Worm (Caenorhabditis elegans) whole organism, young adult: ENCODE results near the gene hpo-25.

Source experiments
- B0336.3 ChIP-seq: fragments of 200-800 bp; sonication (Bioruptor generic); IDR thresholded peaks from 2 replicates; pipeline ENCODE4 v1.3.6; 2022; ENCODE audit warnings: missing genetic modification characterization, missing compliant biosample characterization
- F10E7.11 ChIP-seq: sonication (generic microtip); optimal IDR thresholded peaks from 2 replicates; lab custom pipeline; 2017; ENCODE audit warnings: mild to moderate bottlenecking, missing genetic modification characterization, moderate library complexity, missing compliant biosample characterization
- F22D6.2 ChIP-seq: sonication (generic microtip); optimal IDR thresholded peaks from 2 replicates; lab custom pipeline; 2016; ENCODE audit warnings: mild to moderate bottlenecking, missing genetic modification characterization, missing compliant biosample characterization
- F49E8.2 ChIP-seq: sonication (generic microtip); optimal IDR thresholded peaks from 3 replicates; lab custom pipeline; 2017; ENCODE audit warnings: missing genetic modification characterization, mild to moderate bottlenecking, missing compliant biosample characterization, antibody characterized with exemption, moderate library complexity; ENCODE audit not compliant: insufficient read depth
- T07F8.4 ChIP-seq: sonication (generic microtip); optimal IDR thresholded peaks from 2 replicates; lab custom pipeline; 2016; ENCODE audit warnings: mild to moderate bottlenecking, missing genetic modification characterization, moderate library complexity, missing compliant biosample characterization
- Y56A3A.18 ChIP-seq: fragments of 200-800 bp; sonication (Bioruptor generic); IDR thresholded peaks from 2 replicates; pipeline ENCODE4 v1.3.6; 2022; ENCODE audit warnings: missing genetic modification reagents, missing genetic modification characterization, missing compliant biosample characterization
- Y79H2A.3 ChIP-seq: fragments of 200-800 bp; sonication (Bioruptor generic); conservative IDR thresholded peaks from 2 replicates; pipeline ENCODE4 v1.3.6; 2022; ENCODE audit warnings: missing genetic modification reagents, missing genetic modification characterization, missing compliant biosample characterization
- akir-1 ChIP-seq: fragments of 200-800 bp; sonication (Bioruptor generic); optimal IDR thresholded peaks from 2 replicates; lab custom pipeline; 2018; ENCODE audit warnings: mild to moderate bottlenecking, missing genetic modification characterization, moderate library complexity, missing compliant biosample characterization
- ama-1 ChIP-seq, 3 experiments: fragments of 150-350 bp in 1 of 3; sonication (generic microtip) in 2 of 3; optimal IDR thresholded peaks; 2 replicates each; lab custom pipeline; 2014 to 2018; ENCODE audit warnings: missing biosample characterization in 2 of 3, missing genetic modification characterization in 2 of 3, missing genetic modification reagents in 2 of 3
- aptf-3 ChIP-seq: fragments of 200-800 bp; sonication (Bioruptor generic); IDR thresholded peaks from 2 replicates; pipeline ENCODE4 v1.3.6; 2022; ENCODE audit warnings: missing genetic modification characterization, missing compliant biosample characterization
- cebp-1 ChIP-seq, 2 experiments: fragments of 200-800 bp in 1 of 2; sonication (Bioruptor generic) in 1 of 2; sonication (generic microtip) in 1 of 2; IDR thresholded peaks in 1 of 2; optimal IDR thresholded peaks in 1 of 2; 2 replicates each; pipeline versions ENCODE4 v1.3.6 to Lab custom; 2017 to 2022; ENCODE audit warnings: missing compliant biosample characterization in 2 of 2, missing genetic modification characterization in 2 of 2, mild to moderate bottlenecking in 1 of 2, missing genetic modification reagents in 1 of 2, moderate library complexity in 1 of 2
- cebp-2 ChIP-seq: fragments of 200-800 bp; sonication (Bioruptor generic); IDR thresholded peaks from 2 replicates; pipeline ENCODE4 v1.3.6; 2022; ENCODE audit warnings: missing genetic modification characterization, missing compliant biosample characterization
- ceh-58 ChIP-seq: fragments of 200-800 bp; sonication (Bioruptor generic); IDR thresholded peaks from 2 replicates; pipeline ENCODE4 v1.3.6; 2022; ENCODE audit warnings: missing genetic modification characterization, missing compliant biosample characterization
- ceh-79 ChIP-seq: sonication (generic microtip); optimal IDR thresholded peaks from 2 replicates; lab custom pipeline; 2017; ENCODE audit warnings: mild to moderate bottlenecking, missing genetic modification characterization, missing compliant biosample characterization
- ceh-91 ChIP-seq: fragments of 200-800 bp; sonication (Bioruptor generic); IDR thresholded peaks from 2 replicates; pipeline ENCODE4 v1.3.6; 2022; ENCODE audit warnings: missing genetic modification reagents, missing genetic modification characterization, missing compliant biosample characterization
- die-1 ChIP-seq: sonication (generic microtip); optimal IDR thresholded peaks from 2 replicates; lab custom pipeline; 2016; ENCODE audit warnings: missing genotype, mild to moderate bottlenecking, missing genetic modification characterization, missing compliant biosample characterization
- dox-1 ChIP-seq: fragments of 200-800 bp; sonication (Bioruptor generic); IDR thresholded peaks from 2 replicates; pipeline ENCODE4 v1.3.6; 2022; ENCODE audit warnings: missing genetic modification reagents, missing genetic modification characterization, missing compliant biosample characterization
- dpl-1 ChIP-seq: fragments of 150-350 bp; optimal IDR thresholded peaks from 2 replicates; lab custom pipeline; 2014; ENCODE audit warnings: missing biosample characterization, missing genetic modification reagents, missing genetic modification characterization
- ets-4 ChIP-seq: fragments of 200-800 bp; sonication (Bioruptor generic); optimal IDR thresholded peaks from 2 replicates; lab custom pipeline; 2018; ENCODE audit warnings: mild to moderate bottlenecking, missing genetic modification characterization, missing compliant biosample characterization
- fkh-3 ChIP-seq: sonication (generic microtip); optimal IDR thresholded peaks from 2 replicates; lab custom pipeline; 2016; ENCODE audit warnings: mild to moderate bottlenecking, missing genetic modification characterization, missing compliant biosample characterization
- him-1 ChIP-seq: sonication (generic microtip); optimal IDR thresholded peaks from 2 replicates; lab custom pipeline; 2016; ENCODE audit warnings: missing genotype, missing genetic modification reagents, missing genetic modification characterization, missing compliant biosample characterization
- lin-35 ChIP-seq, 3 experiments: fragments of 150-350 bp in 2 of 3; sonication (generic microtip) in 1 of 3; optimal IDR thresholded peaks; 2 replicates each; lab custom pipeline; 2014 to 2018; ENCODE audit warnings: missing biosample characterization in 3 of 3, missing genetic modification characterization in 3 of 3, missing genetic modification reagents in 3 of 3
- lin-54 ChIP-seq: fragments of 200-800 bp; sonication (Bioruptor generic); optimal IDR thresholded peaks from 2 replicates; lab custom pipeline; 2018; ENCODE audit warnings: mild to moderate bottlenecking, missing genetic modification characterization, missing compliant biosample characterization
- lsy-27 ChIP-seq: sonication (generic microtip); optimal IDR thresholded peaks from 2 replicates; lab custom pipeline; 2017; ENCODE audit warnings: missing genetic modification characterization, mild to moderate bottlenecking, missing compliant biosample characterization, antibody characterized with exemption, missing genotype, borderline replicate concordance; ENCODE audit not compliant: insufficient read depth
- madf-10 ChIP-seq: sonication (generic microtip); optimal IDR thresholded peaks from 2 replicates; lab custom pipeline; 2016; ENCODE audit warnings: mild to moderate bottlenecking, missing genetic modification characterization, missing compliant biosample characterization
- madf-6 ChIP-seq: fragments of 200-800 bp; sonication (Bioruptor generic); IDR thresholded peaks from 2 replicates; pipeline ENCODE4 v1.3.6; 2022; ENCODE audit warnings: missing genetic modification reagents, missing genetic modification characterization, missing compliant biosample characterization
- mes-4 ChIP-seq: sonication (generic microtip); optimal IDR thresholded peaks from 2 replicates; lab custom pipeline; 2016; ENCODE audit warnings: missing genotype, missing genetic modification characterization, missing compliant biosample characterization
- nhr-179 ChIP-seq: sonication (generic microtip); optimal IDR thresholded peaks from 2 replicates; lab custom pipeline; 2016; ENCODE audit warnings: mild to moderate bottlenecking, missing genetic modification characterization, missing compliant biosample characterization
- nhr-27 ChIP-seq: fragments of 200-800 bp; sonication (Bioruptor generic); optimal IDR thresholded peaks from 2 replicates; lab custom pipeline; 2018; ENCODE audit warnings: mild to moderate bottlenecking, missing genetic modification characterization, moderate library complexity, missing compliant biosample characterization
- nhr-80 ChIP-seq: sonication (generic microtip); optimal IDR thresholded peaks from 2 replicates; lab custom pipeline; 2016; ENCODE audit warnings: missing genetic modification characterization, missing compliant biosample characterization
- rpc-1 ChIP-seq, 2 experiments: fragments of 150-350 bp in 1 of 2; sonication (generic microtip) in 1 of 2; optimal IDR thresholded peaks; 2 replicates each; lab custom pipeline; 2014 to 2018; ENCODE audit warnings: missing biosample characterization in 1 of 2, missing genetic modification characterization in 1 of 2, missing genetic modification reagents in 1 of 2, missing genotype in 1 of 2
- sptf-2 ChIP-seq: fragments of 200-800 bp; sonication (Bioruptor generic); optimal IDR thresholded peaks from 2 replicates; lab custom pipeline; 2018; ENCODE audit warnings: mild to moderate bottlenecking, missing genetic modification characterization, missing compliant biosample characterization
- unc-130 ChIP-seq: sonication (generic microtip); optimal IDR thresholded peaks from 2 replicates; lab custom pipeline; 2016; ENCODE audit warnings: missing genetic modification reagents, missing genetic modification characterization, missing compliant biosample characterization
- ztf-28 ChIP-seq: fragments of 200-800 bp; sonication (Bioruptor generic); IDR thresholded peaks from 2 replicates; pipeline ENCODE4 v1.3.6; 2022; ENCODE audit warnings: missing genetic modification reagents, missing genetic modification characterization, missing compliant biosample characterization

The hpo-25 gene

DNA sequence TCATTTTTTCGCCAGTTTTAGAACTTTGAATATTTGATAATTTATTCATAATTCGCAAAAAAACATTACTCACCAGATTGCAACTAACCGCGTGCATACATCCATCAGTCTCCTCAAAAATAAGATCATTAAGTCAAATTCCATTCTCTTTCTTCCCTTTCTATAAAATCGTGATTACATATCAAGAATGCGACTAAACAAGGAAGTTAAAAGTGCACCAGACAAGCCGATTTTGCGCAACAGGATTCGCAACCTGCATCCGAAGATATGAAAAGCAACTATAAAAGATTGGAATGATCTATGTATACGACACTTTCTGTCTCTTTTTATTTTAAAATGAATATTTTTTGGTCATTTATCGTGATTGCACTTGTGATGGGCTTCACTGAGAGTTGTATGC lies at the start of gene hpo-25:
Gene hpo-25, plus strand, starts transcription at position 301 of the 400 bp plus-strand sequence.
- no peak for TF ChIP-seq lin-35 (GFP tag; optimal IDR thresholded peaks at IDR 0.05; lab: Kevin White, UChicago)
- TF ChIP-seq lin-54 (GFP tag; lab: Kevin White, UChicago): no peak
- no peak for TF ChIP-seq ceh-79 (tag; lab: Kevin White, UChicago)
- TF ChIP-seq nhr-27 (tag; lab: Kevin White, UChicago): no peak
- no peak for TF ChIP-seq die-1 (tag; lab: Kevin White, UChicago)
- TF ChIP-seq B0336.3 (GFP tag; lab: Robert Waterston, UW): no peak
- no peak for TF ChIP-seq F49E8.2 (tag; lab: Kevin White, UChicago)
- TF ChIP-seq F22D6.2: no peak
- no peak for TF ChIP-seq akir-1 (GFP tag; lab: Kevin White, UChicago)
- no peak for TF ChIP-seq F10E7.11 (tag; lab: Kevin White, UChicago)
- no peak for TF ChIP-seq fkh-3 (tag; lab: Kevin White, UChicago)
- no peak for TF ChIP-seq ceh-91 (GFP tag; lab: Robert Waterston, UW)
- TF ChIP-seq, all 124 proteins: peak for 0

ce11 chrII:2320097-2320496 lies 49.0 kb upstream of the hpo-25 start, which contains the start of gene ZK1240.3:
TSS of gene ZK1240.3 (plus strand) at chrII:2320334.
- no peak for TF ChIP-seq F49E8.2 (tag; lab: Kevin White, UChicago)
- peak; percentile 64 for TF ChIP-seq ets-4 (GFP tag; lab: Kevin White, UChicago)
- TF ChIP-seq lsy-27 (tag; lab: Kevin White, UChicago): no peak
- no peak for TF ChIP-seq nhr-179 (tag; lab: Kevin White, UChicago)
- TF ChIP-seq him-1 (tag; lab: Kevin White, UChicago): no peak
- no peak for TF ChIP-seq akir-1 (GFP tag; lab: Kevin White, UChicago)
- peak; percentile 50 for TF ChIP-seq dox-1
- no peak for TF ChIP-seq cebp-2
- TF ChIP-seq rpc-1 (optimal IDR thresholded peaks at IDR 0.05; lab: Kevin White, UChicago): no peak
- TF ChIP-seq rpc-1 (tag; optimal IDR thresholded peaks at IDR 0.05; lab: Kevin White, UChicago): no peak
- no peak for TF ChIP-seq ama-1 (optimal IDR thresholded peaks at IDR 0.05; lab: Kevin White, UChicago)
- no peak for TF ChIP-seq ama-1 (GFP tag; optimal IDR thresholded peaks at IDR 0.05; lab: Kevin White, UChicago)
- TF ChIP-seq cebp-1 (GFP tag; IDR thresholded peaks at IDR 0.05; lab: Robert Waterston, UW): no peak
- TF ChIP-seq cebp-1 (tag; optimal IDR thresholded peaks at IDR 0.05; lab: Kevin White, UChicago): no peak
- no peak for TF ChIP-seq madf-6 (GFP tag; lab: Robert Waterston, UW)
- no peak for TF ChIP-seq ceh-58 (GFP tag; lab: Robert Waterston, UW)
- TF ChIP-seq T07F8.4: no peak
- no peak for TF ChIP-seq mes-4 (tag; lab: Kevin White, UChicago)
- TF ChIP-seq fkh-3 (tag; lab: Kevin White, UChicago): no peak
- TF ChIP-seq Y56A3A.18 (GFP tag; lab: Robert Waterston, UW): no peak
- no peak for TF ChIP-seq sptf-2 (GFP tag; lab: Kevin White, UChicago)
- TF ChIP-seq ztf-28: no peak
- no peak for TF ChIP-seq dpl-1 (GFP tag; lab: Kevin White, UChicago)
- TF ChIP-seq F22D6.2: no peak
- TF ChIP-seq nhr-80: peak; percentile 93
- TF ChIP-seq unc-130: no peak
- TF ChIP-seq aptf-3 (GFP tag; lab: Robert Waterston, UW): no peak
- no peak for TF ChIP-seq ceh-79 (tag; lab: Kevin White, UChicago)
- TF ChIP-seq Y79H2A.3 (GFP tag; lab: Robert Waterston, UW): no peak
- no peak for TF ChIP-seq madf-10 (tag; lab: Kevin White, UChicago)
- TF ChIP-seq, all 124 proteins: peak for 3
